Fruit fly (Drosophila melanogaster) whole organism, embryonic: ENCODE results near the gene CG43051.
A peak's percentile ranks its signal among the peaks of the same experiment; 100 is the strongest.

Experiments used
- BtbVII ChIP-seq: fragments of 200-800 bp; sonication (Bioruptor generic); optimal IDR thresholded peaks from 3 replicates; lab custom pipeline; 2017; ENCODE audit warnings: missing biosample characterization, mild to moderate bottlenecking, missing genetic modification characterization
- CG1024 ChIP-seq: fragments of 200-800 bp; sonication (Bioruptor generic); IDR thresholded peaks from 2 replicates; pipeline ENCODE4 v1.3.6; 2022; ENCODE audit warnings: missing biosample characterization, missing genetic modification characterization
- CG10366 ChIP-seq: fragments of 200-800 bp; sonication (Bioruptor generic); IDR thresholded peaks from 2 replicates; pipeline ENCODE4 v1.3.6; 2022; ENCODE audit warnings: missing biosample characterization, missing genetic modification characterization
- CG10979 ChIP-seq: fragments of 200-800 bp; sonication (Bioruptor generic); optimal IDR thresholded peaks from 2 replicates; lab custom pipeline; 2018; ENCODE audit warnings: missing biosample characterization, mild to moderate bottlenecking, missing genetic modification characterization, moderate library complexity
- CG14050 ChIP-seq: fragments of 200-800 bp; sonication (Bioruptor generic); IDR thresholded peaks from 3 replicates; pipeline ENCODE4 v1.3.6; 2022; ENCODE audit warnings: missing biosample characterization, missing genetic modification characterization
- CG16779 ChIP-seq: fragments of 200-800 bp; sonication (Bioruptor generic); IDR thresholded peaks from 2 replicates; pipeline ENCODE4 v1.3.6; 2022; ENCODE audit warnings: missing biosample characterization, missing genetic modification characterization
- CG17361 ChIP-seq: fragments of 200-800 bp; sonication (Bioruptor generic); IDR thresholded peaks from 3 replicates; pipeline ENCODE4 v1.3.6; 2022; ENCODE audit warnings: missing biosample characterization, missing genetic modification characterization
- CG17829 ChIP-seq: fragments of 200-800 bp; optimal IDR thresholded peaks from 2 replicates; lab custom pipeline; 2019; ENCODE audit warnings: missing biosample characterization, mild to moderate bottlenecking, missing genetic modification characterization, moderate library complexity
- CG18476 ChIP-seq: fragments of 200-800 bp; sonication (Bioruptor generic); optimal IDR thresholded peaks from 2 replicates; lab custom pipeline; 2016; ENCODE audit warnings: missing biosample characterization, mild to moderate bottlenecking, missing genetic modification characterization
- CG3065 ChIP-seq: fragments of 200-800 bp; sonication (Bioruptor generic); optimal IDR thresholded peaks from 2 replicates; lab custom pipeline; 2016; ENCODE audit warnings: missing biosample characterization, missing genetic modification characterization
- CG34376 ChIP-seq: fragments of 200-800 bp; sonication (Bioruptor generic); optimal IDR thresholded peaks from 2 replicates; lab custom pipeline; 2018; ENCODE audit warnings: missing biosample characterization, mild to moderate bottlenecking, missing genetic modification characterization
- CG3726 ChIP-seq: fragments of 200-800 bp; sonication (Bioruptor generic); IDR thresholded peaks from 3 replicates; pipeline ENCODE4, ENCODE4 v1.3.6; 2022; ENCODE audit warnings: missing biosample characterization, missing genetic modification characterization
- CG4424 ChIP-seq: fragments of 200-800 bp; sonication (Bioruptor generic); optimal IDR thresholded peaks from 3 replicates; lab custom pipeline; 2016; ENCODE audit warnings: missing biosample characterization, missing genetic modification characterization
- CG6791 ChIP-seq: fragments of 200-800 bp; sonication (Bioruptor generic); IDR thresholded peaks from 3 replicates; pipeline ENCODE4 v1.3.6; 2022; ENCODE audit warnings: missing biosample characterization, missing genetic modification characterization; ENCODE audit not compliant: partially characterized antibody
- CG7556 ChIP-seq: fragments of 200-800 bp; sonication (Bioruptor generic); optimal IDR thresholded peaks from 2 replicates; lab custom pipeline; 2017; ENCODE audit warnings: missing biosample characterization, mild to moderate bottlenecking, missing genetic modification characterization
- CG7928 ChIP-seq: fragments of 200-800 bp; sonication (Bioruptor generic); optimal IDR thresholded peaks from 2 replicates; lab custom pipeline; 2017; ENCODE audit warnings: missing biosample characterization, mild to moderate bottlenecking, missing genetic modification characterization
- CG8089 ChIP-seq: fragments of 200-800 bp; sonication (Bioruptor generic); optimal IDR thresholded peaks from 3 replicates; lab custom pipeline; 2016; ENCODE audit warnings: missing biosample characterization, missing genetic modification characterization
- CHES-1-like ChIP-seq: fragments of 200-800 bp; sonication (Bioruptor generic); optimal IDR thresholded peaks from 2 replicates; lab custom pipeline; 2016; ENCODE audit warnings: missing biosample characterization, missing genetic modification characterization
- Neu2 ChIP-seq: fragments of 200-800 bp; sonication (Bioruptor generic); optimal IDR thresholded peaks from 3 replicates; lab custom pipeline; 2016; ENCODE audit warnings: missing biosample characterization, missing genetic modification characterization, borderline replicate concordance
- Optix ChIP-seq: fragments of 200-800 bp; sonication (Bioruptor generic); IDR thresholded peaks from 3 replicates; pipeline ENCODE4 v1.3.6; 2022; ENCODE audit warnings: missing biosample characterization, missing genetic modification characterization
- Sox102F ChIP-seq: fragments of 200-800 bp; sonication (Bioruptor generic); optimal IDR thresholded peaks from 2 replicates; lab custom pipeline; 2018; ENCODE audit warnings: missing biosample characterization, mild to moderate bottlenecking, missing genetic modification characterization, moderate library complexity
- Ssrp ChIP-seq: fragments of 200-800 bp; sonication (Bioruptor generic); optimal IDR thresholded peaks from 2 replicates; lab custom pipeline; 2018; ENCODE audit warnings: missing biosample characterization, mild to moderate bottlenecking, missing genetic modification characterization, moderate library complexity
- Stat92E ChIP-seq, 3 experiments: fragments of >200 bp in 2 of 3; fragments of 200-800 bp in 1 of 3; sonication (Bioruptor generic) in 1 of 3; optimal IDR thresholded peaks; 2 replicates each; lab custom pipeline; 2017 to 2019; ENCODE audit warnings: missing biosample characterization in 3 of 3, missing genetic modification characterization in 3 of 3, mild to moderate bottlenecking in 1 of 3, moderate library complexity in 1 of 3
- az2 ChIP-seq: fragments of 200-800 bp; sonication (Bioruptor generic); optimal IDR thresholded peaks from 3 replicates; lab custom pipeline; 2016; ENCODE audit warnings: missing biosample characterization, missing genetic modification characterization
- bcd ChIP-seq: fragments of 200-800 bp; sonication (Bioruptor generic); optimal IDR thresholded peaks from 2 replicates; lab custom pipeline; 2017; ENCODE audit warnings: missing biosample characterization, mild to moderate bottlenecking, missing genetic modification characterization
- btn ChIP-seq: fragments of 200-800 bp; sonication (Bioruptor generic); optimal IDR thresholded peaks from 2 replicates; lab custom pipeline; 2016; ENCODE audit warnings: missing biosample characterization, missing genetic modification characterization
- cas ChIP-seq: fragments of 200-800 bp; sonication (Bioruptor generic); IDR thresholded peaks from 2 replicates; pipeline ENCODE4 v1.3.6; 2022; ENCODE audit warnings: missing biosample characterization, missing genetic modification characterization
- da ChIP-seq: fragments of 200-800 bp; sonication (Bioruptor generic); optimal IDR thresholded peaks from 2 replicates; lab custom pipeline; 2016; ENCODE audit warnings: missing biosample characterization, missing genetic modification characterization
- dysf ChIP-seq: fragments of 200-800 bp; sonication (Bioruptor generic); IDR thresholded peaks from 3 replicates; pipeline ENCODE4 v1.3.6; 2022; ENCODE audit warnings: missing biosample characterization, missing genetic modification characterization
- emc ChIP-seq: fragments of 200-800 bp; sonication (Bioruptor generic); optimal IDR thresholded peaks from 2 replicates; lab custom pipeline; 2016; ENCODE audit warnings: missing biosample characterization, missing genetic modification characterization
- exex ChIP-seq: fragments of 200-800 bp; sonication (Bioruptor generic); optimal IDR thresholded peaks from 4 replicates; lab custom pipeline; 2018; ENCODE audit warnings: missing biosample characterization, mild to moderate bottlenecking, missing genetic modification characterization, moderate library complexity
- hbn ChIP-seq: fragments of 200-800 bp; sonication (Bioruptor generic); IDR thresholded peaks from 2 replicates; pipeline ENCODE4 v1.3.6; 2022; ENCODE audit warnings: missing biosample characterization, missing genetic modification characterization; ENCODE audit not compliant: partially characterized antibody
- her ChIP-seq: fragments of 200-800 bp; sonication (Bioruptor generic); optimal IDR thresholded peaks from 2 replicates; lab custom pipeline; 2016; ENCODE audit warnings: missing biosample characterization, missing genetic modification characterization
- odd ChIP-seq: fragments of 200-800 bp; sonication (Bioruptor generic); optimal IDR thresholded peaks from 2 replicates; lab custom pipeline; 2017; ENCODE audit warnings: missing biosample characterization, mild to moderate bottlenecking, missing genetic modification characterization
- otp ChIP-seq: fragments of 200-800 bp; sonication (Bioruptor generic); IDR thresholded peaks from 3 replicates; pipeline ENCODE4, ENCODE4 v1.3.6; 2022; ENCODE audit warnings: missing biosample characterization, missing genetic modification characterization
- pnt ChIP-seq: fragments of 200-800 bp; sonication (Bioruptor generic); optimal IDR thresholded peaks from 3 replicates; lab custom pipeline; 2016; ENCODE audit warnings: missing biosample characterization, missing genetic modification characterization
- pros ChIP-seq: fragments of 200-800 bp; sonication (Bioruptor generic); optimal IDR thresholded peaks from 3 replicates; lab custom pipeline; 2019; ENCODE audit warnings: missing biosample characterization, mild to moderate bottlenecking, missing genetic modification characterization, moderate library complexity
- psq ChIP-seq: fragments of 200-800 bp; sonication (Bioruptor generic); optimal IDR thresholded peaks from 2 replicates; lab custom pipeline; 2017; ENCODE audit warnings: missing biosample characterization, missing genetic modification characterization
- row ChIP-seq: fragments of 200-800 bp; sonication (Bioruptor generic); IDR thresholded peaks from 3 replicates; pipeline ENCODE4 v1.3.6; 2022; ENCODE audit warnings: missing biosample characterization, missing genetic modification characterization
- sc ChIP-seq, 3 experiments: fragments of >200 bp in 2 of 3; fragments of 200-800 bp in 1 of 3; sonication (Bioruptor generic) in 1 of 3; optimal IDR thresholded peaks; 2 replicates in 2 of 3; 3 replicates in 1 of 3; lab custom pipeline; 2017; ENCODE audit warnings: mild to moderate bottlenecking in 1 of 3, missing biosample characterization in 1 of 3, missing genetic modification characterization in 1 of 3, missing genetic modification reagents in 1 of 3
- shn ChIP-seq: fragments of 200-800 bp; sonication (Bioruptor generic); optimal IDR thresholded peaks from 3 replicates; lab custom pipeline; 2016; ENCODE audit warnings: missing biosample characterization, missing genetic modification characterization
- tio ChIP-seq: fragments of 200-800 bp; sonication (Bioruptor generic); optimal IDR thresholded peaks from 2 replicates; lab custom pipeline; 2017; ENCODE audit warnings: missing biosample characterization, missing genetic modification characterization, inconsistent platforms
- trh ChIP-seq: fragments of 200-800 bp; sonication (Bioruptor generic); optimal IDR thresholded peaks from 2 replicates; lab custom pipeline; 2016; ENCODE audit warnings: missing biosample characterization, missing genetic modification characterization
- unc-4 ChIP-seq: fragments of 200-800 bp; sonication (Bioruptor generic); IDR thresholded peaks from 2 replicates; pipeline ENCODE4 v1.3.6; 2022; ENCODE audit warnings: missing biosample characterization, missing genetic modification characterization; ENCODE audit not compliant: partially characterized antibody
- vvl ChIP-seq: fragments of 200-800 bp; sonication (Bioruptor generic); IDR thresholded peaks from 2 replicates; pipeline ENCODE4 v1.3.6; 2022; ENCODE audit warnings: missing biosample characterization, missing genetic modification characterization

CG43051 gene

dm6 chr2L:12529029-12529948 is 21.6 kb downstream of the CG43051 start (continued):
- TF ChIP-seq exex (tag; lab: Kevin White, UChicago) (peak; percentile 91), CG34376 (peak; percentile 95), CHES-1-like (GFP tag; lab: Kevin White, UChicago) (peak; percentile 29), CG17829 (no peak), CG17361 (GFP tag; lab: Robert Waterston, UW) (0 out of 3 replicates have a peak, but pooled peaks have one; percentile 17), emc (GFP tag; lab: Kevin White, UChicago) (no peak), psq (no peak), Neu2 (GFP tag; lab: Kevin White, UChicago) (no peak), CG1024 (no peak), CG8089 (GFP tag; lab: Kevin White, UChicago) (no peak), vvl (GFP tag; lab: Robert Waterston, UW) (peak; percentile 51), otp (GFP tag; lab: Robert Waterston, UW) (no peak), her (GFP tag; lab: Kevin White, UChicago) (no peak), cas (GFP tag; lab: Robert Waterston, UW) (no peak), dysf (GFP tag; lab: Robert Waterston, UW) (peak; percentile 67), hbn (GFP tag; lab: Robert Waterston, UW) (no peak), tio (GFP tag; lab: Kevin White, UChicago) (peak; percentile 36), shn (GFP tag; lab: Kevin White, UChicago) (no peak)
- TF ChIP-seq, all 482 proteins: peak for 182

DNA sequence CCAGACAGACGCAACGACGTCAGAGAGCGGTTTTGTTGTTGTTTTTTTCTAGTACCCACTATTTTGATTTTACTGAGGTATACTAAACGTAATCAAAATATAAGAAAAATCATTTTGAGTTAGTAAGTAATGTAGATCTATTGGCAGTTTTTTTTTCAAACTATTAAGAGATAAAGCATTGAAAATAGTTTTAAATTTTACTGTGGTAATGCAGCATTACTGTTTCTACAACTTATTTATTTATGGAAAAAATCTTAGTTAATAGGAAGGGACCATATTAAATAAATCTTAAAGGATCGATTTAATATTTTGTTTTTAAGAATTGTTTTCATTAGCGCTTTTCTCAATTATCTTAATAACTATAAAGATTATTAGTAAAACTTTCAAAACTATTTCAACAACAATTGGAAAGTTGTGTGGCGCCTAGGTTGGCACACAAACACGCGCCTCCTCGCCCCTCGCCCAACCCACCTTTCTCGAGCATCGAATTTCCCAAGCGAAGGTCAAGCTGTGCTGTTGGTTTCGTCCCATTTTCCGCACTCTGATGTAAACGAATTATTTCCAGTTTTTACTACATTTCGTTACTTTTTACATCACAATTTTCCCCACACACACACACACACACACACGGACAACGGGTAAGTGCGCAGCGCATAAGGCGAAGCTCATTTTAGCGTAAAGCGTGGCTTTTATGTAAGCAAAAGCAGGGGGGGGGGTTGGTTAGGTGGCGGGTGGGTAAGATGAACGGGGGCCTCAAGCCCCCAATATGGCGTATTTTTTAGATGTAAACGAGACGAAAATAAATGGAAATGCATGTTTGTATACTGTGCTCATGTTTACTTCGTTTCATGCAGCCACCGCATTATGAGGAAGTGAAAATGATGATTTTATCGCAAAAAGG is 22.5 kb downstream of the CG43051 start:
- TF ChIP-seq psq, result no peak
- peak; percentile 25 for TF ChIP-seq CG4424 (GFP tag; lab: Kevin White, UChicago)
- no peak for TF ChIP-seq odd (GFP tag; lab: Kevin White, UChicago)
- TF ChIP-seq CG3065 (GFP tag; lab: Kevin White, UChicago), result no peak
- TF ChIP-seq CG16779 (GFP tag; lab: Robert Waterston, UW), result no peak
- TF ChIP-seq unc-4 (GFP tag; lab: Robert Waterston, UW), result no peak
- no peak for TF ChIP-seq pros
- TF ChIP-seq CG10366 (GFP tag; lab: Robert Waterston, UW), result no peak
- TF ChIP-seq CG10979 (tag; lab: Kevin White, UChicago), result peak; percentile 35
- TF ChIP-seq trh (GFP tag; lab: Kevin White, UChicago), result no peak
- TF ChIP-seq Stat92E (GFP tag; optimal IDR thresholded peaks at IDR 0.05; lab: Kevin White, UChicago), result no peak
- TF ChIP-seq CG14050 (GFP tag; lab: Robert Waterston, UW), result no peak
- TF ChIP-seq row, result peak; percentile 41; the same call in 1 of the 3 replicates
- TF ChIP-seq sc (optimal IDR thresholded peaks at IDR 0.05; lab: Kevin White, UChicago), result no peak
- no peak for TF ChIP-seq sc (GFP tag; optimal IDR thresholded peaks at IDR 0.05; lab: Kevin White, UChicago)
- TF ChIP-seq BtbVII, result peak; percentile 34
- TF ChIP-seq az2 (GFP tag; lab: Kevin White, UChicago), result peak; percentile 25
- no peak for TF ChIP-seq CG18476
- peak; percentile 53 for TF ChIP-seq Ssrp
- TF ChIP-seq CG7556 (GFP tag; lab: Kevin White, UChicago), result peak; percentile 16
- no peak for TF ChIP-seq btn (GFP tag; lab: Kevin White, UChicago)
- no peak for TF ChIP-seq bcd
- TF ChIP-seq CG7928 (GFP tag; lab: Kevin White, UChicago), result no peak
- no peak for TF ChIP-seq CG6791 (GFP tag; lab: Robert Waterston, UW)
- 0 out of 3 replicates have a peak, but pooled peaks have one; percentile 29 for TF ChIP-seq Optix
- TF ChIP-seq Sox102F (GFP tag; lab: Kevin White, UChicago), result peak; percentile 73
- TF ChIP-seq da, result no peak
- no peak for TF ChIP-seq CG3726 (GFP tag; lab: Robert Waterston, UW)
- no peak for TF ChIP-seq pnt
